Fruit fly (Drosophila melanogaster) whole organism, wandering third instar larva: ENCODE results near the gene CG9391.

ENCODE experiments used
- Abd-B ChIP-seq: fragments of >200 bp; optimal IDR thresholded peaks from 2 replicates; lab custom pipeline; 2017; ENCODE audit warnings: missing biosample characterization, missing genetic modification characterization
- CG32264 ChIP-seq: fragments of 200-800 bp; sonication (Bioruptor generic); optimal IDR thresholded peaks from 2 replicates; lab custom pipeline; 2016; ENCODE audit warnings: missing biosample characterization, missing genetic modification characterization
- CG9705 ChIP-seq: fragments of 200-800 bp; sonication (Bioruptor generic); optimal IDR thresholded peaks from 2 replicates; lab custom pipeline; 2018; ENCODE audit warnings: missing biosample characterization, mild to moderate bottlenecking, missing genetic modification characterization
- CrebA ChIP-seq: fragments of 200-800 bp; sonication (Bioruptor generic); optimal IDR thresholded peaks from 2 replicates; lab custom pipeline; 2016; ENCODE audit warnings: missing biosample characterization, mild to moderate bottlenecking, missing genetic modification characterization, borderline replicate concordance
- Dfd ChIP-seq: fragments of >200 bp; optimal IDR thresholded peaks from 2 replicates; lab custom pipeline; 2017; ENCODE audit warnings: missing biosample characterization, missing genetic modification characterization
- Dif ChIP-seq: fragments of 200-275, 200-300 bp; sonication (Bioruptor generic); optimal IDR thresholded peaks from 2 replicates; lab custom pipeline; 2018; ENCODE audit warnings: missing biosample characterization, missing genetic modification characterization; ENCODE audit not compliant: partially characterized antibody
- GATAd ChIP-seq: sonication (Bioruptor generic); optimal IDR thresholded peaks from 2 replicates; lab custom pipeline; 2016; ENCODE audit warnings: missing biosample characterization, missing genetic modification characterization
- HLH106 ChIP-seq: fragments of 200-800 bp; optimal IDR thresholded peaks from 3 replicates; lab custom pipeline; 2019; ENCODE audit warnings: missing biosample characterization, mild to moderate bottlenecking, missing genetic modification characterization, moderate library complexity
- Hnf4 ChIP-seq: fragments of 200-800 bp; sonication (Bioruptor generic); optimal IDR thresholded peaks from 2 replicates; lab custom pipeline; 2016; ENCODE audit warnings: missing biosample characterization, mild to moderate bottlenecking, missing genetic modification characterization
- Hr78 ChIP-seq: fragments of >200 bp; optimal IDR thresholded peaks from 2 replicates; lab custom pipeline; 2017; ENCODE audit warnings: missing biosample characterization, missing genetic modification characterization
- Hr83 ChIP-seq: fragments of 200-300 bp; sonication (Bioruptor generic); optimal IDR thresholded peaks from 2 replicates; lab custom pipeline; 2016; ENCODE audit warnings: missing biosample characterization, mild to moderate bottlenecking, missing genetic modification characterization, moderate library complexity; ENCODE audit not compliant: poor library complexity, severe bottlenecking
- Jra ChIP-seq: sonication (Bioruptor generic); optimal IDR thresholded peaks from 2 replicates; lab custom pipeline; 2016; ENCODE audit warnings: missing biosample characterization, missing genetic modification characterization
- Mio ChIP-seq: sonication (Bioruptor generic); optimal IDR thresholded peaks from 2 replicates; lab custom pipeline; 2016; ENCODE audit warnings: missing biosample characterization, missing genetic modification characterization
- Myc ChIP-seq: fragments of >200 bp; optimal IDR thresholded peaks from 2 replicates; lab custom pipeline; 2017
- N ChIP-seq: fragments of >200 bp; optimal IDR thresholded peaks from 2 replicates; lab custom pipeline; 2018; ENCODE audit warnings: missing biosample characterization, missing external identifiers, missing genetic modification characterization
- OdsH ChIP-seq: fragments of 200-800 bp; sonication (Bioruptor generic); optimal IDR thresholded peaks from 2 replicates; lab custom pipeline; 2016; ENCODE audit warnings: missing biosample characterization, mild to moderate bottlenecking, missing genetic modification characterization
- Rel ChIP-seq, 2 experiments: fragments of 200-800 bp; sonication (Bioruptor generic) in 1 of 2; optimal IDR thresholded peaks; 2 replicates in 1 of 2; 3 replicates in 1 of 2; lab custom pipeline; 2016 to 2019; ENCODE audit warnings: mild to moderate bottlenecking in 2 of 2, missing biosample characterization in 2 of 2, missing genetic modification characterization in 2 of 2, moderate library complexity in 1 of 2
- Sp1 ChIP-seq: fragments of 200-800 bp; sonication (Bioruptor generic); optimal IDR thresholded peaks from 3 replicates; lab custom pipeline; 2019; ENCODE audit warnings: missing biosample characterization, mild to moderate bottlenecking, missing genetic modification characterization, moderate library complexity
- Vsx2 ChIP-seq: fragments of 200-300, 225-300 bp; sonication (Bioruptor generic); optimal IDR thresholded peaks from 2 replicates; lab custom pipeline; 2018; ENCODE audit warnings: missing biosample characterization, missing genetic modification characterization; ENCODE audit not compliant: partially characterized antibody
- br ChIP-seq: fragments of 200-800 bp; sonication (Bioruptor generic); optimal IDR thresholded peaks from 2 replicates; lab custom pipeline; 2016; ENCODE audit warnings: missing biosample characterization, missing genetic modification characterization
- brk ChIP-seq: fragments of 200-800 bp; sonication (Bioruptor generic); optimal IDR thresholded peaks from 2 replicates; lab custom pipeline; 2016; ENCODE audit warnings: missing biosample characterization, mild to moderate bottlenecking, missing genetic modification characterization
- dl ChIP-seq, 2 experiments: fragments of 175-275, 200-275 bp in 1 of 2; fragments of 200-275 bp in 1 of 2; sonication (Bioruptor generic); optimal IDR thresholded peaks; lab custom pipeline; 2018; ENCODE audit warnings: mild to moderate bottlenecking in 2 of 2, missing biosample characterization in 2 of 2, missing genetic modification characterization in 2 of 2, moderate library complexity in 2 of 2; ENCODE audit not compliant: partially characterized antibody in 2 of 2, insufficient read depth in 1 of 2
- dmrt93B ChIP-seq: fragments of 200-800 bp; sonication (Bioruptor generic); optimal IDR thresholded peaks from 2 replicates; lab custom pipeline; 2018; ENCODE audit warnings: missing biosample characterization, mild to moderate bottlenecking, missing genetic modification characterization
- dsf ChIP-seq: sonication (Bioruptor generic); optimal IDR thresholded peaks from 2 replicates; lab custom pipeline; 2016; ENCODE audit warnings: missing biosample characterization, missing genetic modification characterization, borderline replicate concordance
- ey ChIP-seq: fragments of 200-800 bp; sonication (Bioruptor generic); optimal IDR thresholded peaks from 2 replicates; lab custom pipeline; 2016; ENCODE audit warnings: missing biosample characterization, missing genetic modification characterization
- foxo ChIP-seq, 2 experiments: fragments of 200-800 bp; sonication (Bioruptor generic); optimal IDR thresholded peaks; 2 replicates in 1 of 2; 3 replicates in 1 of 2; lab custom pipeline; 2016 to 2017; ENCODE audit warnings: missing biosample characterization in 2 of 2, missing genetic modification characterization in 2 of 2
- fru ChIP-seq: fragments of 200-800 bp; sonication (Bioruptor generic); optimal IDR thresholded peaks from 3 replicates; lab custom pipeline; 2016; ENCODE audit warnings: missing biosample characterization, mild to moderate bottlenecking, missing genetic modification characterization
- h ChIP-seq: fragments of 200-800 bp; sonication (Bioruptor generic); optimal IDR thresholded peaks from 3 replicates; lab custom pipeline; 2016; ENCODE audit warnings: missing biosample characterization, mild to moderate bottlenecking, missing genetic modification characterization
- jim ChIP-seq: fragments of 175-275, 200-325 bp; sonication (Bioruptor generic); optimal IDR thresholded peaks from 2 replicates; lab custom pipeline; 2016; ENCODE audit warnings: missing biosample characterization, mild to moderate bottlenecking, missing genetic modification characterization
- lola ChIP-seq: fragments of >200 bp; optimal IDR thresholded peaks from 2 replicates; lab custom pipeline; 2017; ENCODE audit warnings: missing biosample characterization, missing genetic modification characterization
- pan ChIP-seq: fragments of >200 bp; optimal IDR thresholded peaks from 2 replicates; lab custom pipeline; 2017
- psq ChIP-seq: fragments of 200-800 bp; sonication (Bioruptor generic); optimal IDR thresholded peaks from 3 replicates; lab custom pipeline; 2017; ENCODE audit warnings: missing biosample characterization, mild to moderate bottlenecking, missing genetic modification characterization, moderate library complexity
- rgr ChIP-seq: fragments of 200-800 bp; sonication (Bioruptor generic); optimal IDR thresholded peaks from 3 replicates; lab custom pipeline; 2016; ENCODE audit warnings: missing biosample characterization, mild to moderate bottlenecking, missing genetic modification characterization
- sage ChIP-seq: fragments of 200-800 bp; sonication (Bioruptor generic); optimal IDR thresholded peaks from 2 replicates; lab custom pipeline; 2016; ENCODE audit warnings: missing biosample characterization, mild to moderate bottlenecking, missing genetic modification characterization
- sv ChIP-seq: fragments of 200-800 bp; sonication (Bioruptor generic); optimal IDR thresholded peaks from 3 replicates; lab custom pipeline; 2016; ENCODE audit warnings: missing biosample characterization, missing genetic modification characterization
- tai ChIP-seq: sonication (Bioruptor generic); optimal IDR thresholded peaks from 2 replicates; lab custom pipeline; 2016; ENCODE audit warnings: missing biosample characterization, missing genetic modification characterization
- usp ChIP-seq: fragments of >200 bp; optimal IDR thresholded peaks from 2 replicates; lab custom pipeline; 2017; ENCODE audit warnings: missing biosample characterization, missing genetic modification characterization
- woc ChIP-seq: sonication (Bioruptor generic); optimal IDR thresholded peaks from 2 replicates; lab custom pipeline; 2016; ENCODE audit warnings: missing biosample characterization, mild to moderate bottlenecking, missing genetic modification characterization

The CG9391 gene

dm6 chr3L:21290336-21290735 lies 22.2 kb upstream of the CG9391 start:
- no peak for TF ChIP-seq N (GFP tag; lab: Kevin White, UChicago)
- TF ChIP-seq br (GFP tag; lab: Kevin White, UChicago) = no peak
- no peak for TF ChIP-seq foxo (GFP tag; optimal IDR thresholded peaks at IDR 0.05; lab: Kevin White, UChicago)
- no peak for TF ChIP-seq Sp1 (GFP tag; lab: Kevin White, UChicago)

- TF ChIP-seq lola (GFP tag; lab: Kevin White, UChicago) = no peak
- TF ChIP-seq usp = no peak
- peak; percentile 20 for TF ChIP-seq Mio
- no peak for TF ChIP-seq Rel (GFP tag; optimal IDR thresholded peaks at IDR 0.05; lab: Kevin White, UChicago)
- TF ChIP-seq Rel (tag; optimal IDR thresholded peaks at IDR 0.05; lab: Kevin White, UChicago) = no peak
- peak; percentile 51 for TF ChIP-seq ey (GFP tag; lab: Kevin White, UChicago)
- TF ChIP-seq h = peak; percentile 66
- no peak for TF ChIP-seq pan (lab: Kevin White, UChicago)
- no peak for TF ChIP-seq Abd-B
- peak; percentile 30 for TF ChIP-seq OdsH (GFP tag; lab: Kevin White, UChicago)
- TF ChIP-seq CG32264 (GFP tag; lab: Kevin White, UChicago) = no peak
- TF ChIP-seq dsf (GFP tag; lab: Kevin White, UChicago) = no peak
- peak; percentile 46 for TF ChIP-seq Myc (lab: Kevin White, UChicago)
- TF ChIP-seq Sp1 (GFP tag; lab: Kevin White, UChicago) = peak; percentile 57
- TF ChIP-seq br (GFP tag; lab: Kevin White, UChicago) = peak; percentile 48
- TF ChIP-seq brk = no peak
- peak; percentile 76 to 82 for TF ChIP-seq dl (GFP tag; optimal IDR thresholded peaks at IDR 0.05; lab: Kevin White, UChicago; ENCODE audit: insufficient read depth in 1 of 2, partially characterized antibody in 2 of 2)
- TF ChIP-seq GATAd = no peak
- peak; percentile 69 for TF ChIP-seq fru (GFP tag; lab: Kevin White, UChicago)
- peak; percentile 34 for TF ChIP-seq Hr83 (GFP tag; lab: Kevin White, UChicago)
- no peak for TF ChIP-seq N (GFP tag; lab: Kevin White, UChicago)
- peak; percentile 73 for TF ChIP-seq HLH106
- no peak for TF ChIP-seq CrebA
- TF ChIP-seq Vsx2 (GFP tag; lab: Kevin White, UChicago) = peak; percentile 99
- TF ChIP-seq rgr (GFP tag; lab: Kevin White, UChicago) = peak; percentile 69
- peak; percentile 19 for TF ChIP-seq Jra
- TF ChIP-seq Dfd (GFP tag; lab: Kevin White, UChicago) = no peak
- TF ChIP-seq psq (GFP tag; lab: Kevin White, UChicago) = no peak
- peak; percentile 82 for TF ChIP-seq CG9705 (GFP tag; lab: Kevin White, UChicago)
- TF ChIP-seq foxo (GFP tag; optimal IDR thresholded peaks at IDR 0.05; lab: Kevin White, UChicago) = peak in 1 of 2 experiments; percentile 59
- peak; percentile 74 for TF ChIP-seq dmrt93B (GFP tag; lab: Kevin White, UChicago)
- TF ChIP-seq Hr78 = no peak
- TF ChIP-seq tai (GFP tag; lab: Kevin White, UChicago) = no peak
- peak; percentile 99 for TF ChIP-seq Dif (GFP tag; lab: Kevin White, UChicago)
- no peak for TF ChIP-seq sage
- peak; percentile 51 for TF ChIP-seq sv
- no peak for TF ChIP-seq jim (GFP tag; lab: Kevin White, UChicago)
- peak; percentile 70 for TF ChIP-seq woc
- TF ChIP-seq Hnf4 (GFP tag; lab: Kevin White, UChicago) = peak; percentile 56
These were observed 17.7 kb upstream of the CG9391 start, which contains the start of the genes CG12974 and pzg for dm6 chr3L:21285639-21286338. TSS of gene CG12974 (minus strand) at chr3L:21285962. TSS of gene pzg (plus strand) at chr3L:21286099.
